Worm (Caenorhabditis elegans) whole organism, late embryonic: Measurements from ENCODE around the gene cyp-34A6.

ENCODE experiments used
- F13H6.1 ChIP-seq: sonication (generic microtip); optimal IDR thresholded peaks from 2 replicates; lab custom pipeline; 2016; ENCODE audit warnings: missing genetic modification characterization, missing compliant biosample characterization
- K02D7.2 ChIP-seq: sonication (generic microtip); optimal IDR thresholded peaks from 2 replicates; lab custom pipeline; 2017; ENCODE audit warnings: mild to moderate bottlenecking, missing genetic modification characterization, missing compliant biosample characterization
- K09A11.1 ChIP-seq: sonication (generic microtip); optimal IDR thresholded peaks from 2 replicates; lab custom pipeline; 2017; ENCODE audit warnings: antibody characterized with exemption, mild to moderate bottlenecking, missing genetic modification characterization, missing compliant biosample characterization; ENCODE audit not compliant: insufficient read depth
- T23F11.4 ChIP-seq: fragments of 200-800 bp; sonication (Bioruptor generic); optimal IDR thresholded peaks from 2 replicates; lab custom pipeline; 2018; ENCODE audit warnings: mild to moderate bottlenecking, missing genetic modification characterization, missing compliant biosample characterization
- ama-1 ChIP-seq: fragments of 150-350 bp; optimal IDR thresholded peaks from 2 replicates; lab custom pipeline; 2014
- ceh-30 ChIP-seq: fragments of 150-350 bp; optimal IDR thresholded peaks from 2 replicates; lab custom pipeline; 2014; ENCODE audit warnings: missing biosample characterization, missing genetic modification characterization
- ceh-31 ChIP-seq: sonication (generic microtip); optimal IDR thresholded peaks from 2 replicates; lab custom pipeline; 2016; ENCODE audit warnings: missing genetic modification characterization, missing compliant biosample characterization
- ceh-48 ChIP-seq: sonication (generic microtip); optimal IDR thresholded peaks from 2 replicates; lab custom pipeline; 2016; ENCODE audit warnings: missing genetic modification characterization, inconsistent platforms, missing compliant biosample characterization
- dmd-4 ChIP-seq: sonication (generic microtip); optimal IDR thresholded peaks from 2 replicates; lab custom pipeline; 2016; ENCODE audit warnings: borderline replicate concordance, missing genetic modification characterization, missing compliant biosample characterization
- elt-2 ChIP-seq: sonication (generic microtip); optimal IDR thresholded peaks from 2 replicates; lab custom pipeline; 2016; ENCODE audit warnings: missing genetic modification reagents, missing genetic modification characterization, missing compliant biosample characterization
- ets-4 ChIP-seq: sonication (generic microtip); optimal IDR thresholded peaks from 2 replicates; lab custom pipeline; 2016; ENCODE audit warnings: missing genetic modification characterization, missing compliant biosample characterization
- eyg-1 ChIP-seq: sonication (generic microtip); optimal IDR thresholded peaks from 2 replicates; lab custom pipeline; 2016; ENCODE audit warnings: missing genotype, missing genetic modification characterization, missing compliant biosample characterization
- fax-1 ChIP-seq: sonication (generic microtip); optimal IDR thresholded peaks from 2 replicates; lab custom pipeline; 2016; ENCODE audit warnings: missing genotype, missing genetic modification characterization, missing compliant biosample characterization
- fkh-6 ChIP-seq: sonication (generic microtip); optimal IDR thresholded peaks from 2 replicates; lab custom pipeline; 2016; ENCODE audit warnings: missing genetic modification characterization, missing compliant biosample characterization
- gmeb-2 ChIP-seq: sonication (generic microtip); optimal IDR thresholded peaks from 2 replicates; lab custom pipeline; 2016; ENCODE audit warnings: missing genetic modification characterization, inconsistent platforms, missing compliant biosample characterization
- hlh-30 ChIP-seq: sonication (generic microtip); optimal IDR thresholded peaks from 2 replicates; lab custom pipeline; 2017; ENCODE audit warnings: antibody characterized with exemption, missing genetic modification characterization, missing compliant biosample characterization; ENCODE audit not compliant: insufficient read depth
- lim-6 ChIP-seq: sonication (generic microtip); optimal IDR thresholded peaks from 2 replicates; lab custom pipeline; 2016; ENCODE audit warnings: missing genetic modification characterization, missing compliant biosample characterization
- madf-2 ChIP-seq: sonication (generic microtip); optimal IDR thresholded peaks from 2 replicates; lab custom pipeline; 2017; ENCODE audit warnings: missing genetic modification characterization, missing compliant biosample characterization
- nfya-1 ChIP-seq: sonication (generic microtip); optimal IDR thresholded peaks from 2 replicates; lab custom pipeline; 2017; ENCODE audit warnings: missing genetic modification characterization, mild to moderate bottlenecking, missing compliant biosample characterization, antibody characterized with exemption, moderate library complexity
- nhr-232 ChIP-seq: sonication (generic microtip); optimal IDR thresholded peaks from 2 replicates; lab custom pipeline; 2016; ENCODE audit warnings: missing genetic modification characterization, missing compliant biosample characterization
- npax-4 ChIP-seq: sonication (generic microtip); optimal IDR thresholded peaks from 2 replicates; lab custom pipeline; 2016; ENCODE audit warnings: missing genetic modification characterization, missing compliant biosample characterization
- odd-2 ChIP-seq: sonication (generic microtip); optimal IDR thresholded peaks from 2 replicates; lab custom pipeline; 2017; ENCODE audit warnings: antibody characterized with exemption, mild to moderate bottlenecking, missing genetic modification characterization, missing compliant biosample characterization
- pax-1 ChIP-seq: fragments of 150-350 bp; optimal IDR thresholded peaks from 2 replicates; lab custom pipeline; 2014; ENCODE audit warnings: missing biosample characterization, missing genetic modification characterization
- pha-2 ChIP-seq: sonication (generic microtip); optimal IDR thresholded peaks from 2 replicates; lab custom pipeline; 2017; ENCODE audit warnings: mild to moderate bottlenecking, missing genetic modification characterization, missing compliant biosample characterization
- pha-4 ChIP-seq: fragments of 150-350 bp; optimal IDR thresholded peaks from 2 replicates; lab custom pipeline; 2018; ENCODE audit warnings: missing biosample characterization, missing genetic modification reagents, missing genetic modification characterization
- pros-1 ChIP-seq: fragments of 150-350 bp; optimal IDR thresholded peaks from 2 replicates; lab custom pipeline; 2014; ENCODE audit warnings: missing biosample characterization, missing genetic modification reagents, missing genetic modification characterization
- ref-2 ChIP-seq: sonication (generic microtip); optimal IDR thresholded peaks from 2 replicates; lab custom pipeline; 2016; ENCODE audit warnings: missing genetic modification characterization, missing compliant biosample characterization
- sdc-2 ChIP-seq: sonication (generic microtip); optimal IDR thresholded peaks from 2 replicates; lab custom pipeline; 2016; ENCODE audit warnings: missing genotype, missing genetic modification characterization, missing compliant biosample characterization
- sox-2 ChIP-seq: fragments of 200-800 bp; sonication (Bioruptor generic); IDR thresholded peaks from 2 replicates; pipeline ENCODE4 v1.3.6; 2022; ENCODE audit warnings: missing genetic modification reagents, missing genetic modification characterization, missing compliant biosample characterization
- sox-4 ChIP-seq: sonication (generic microtip); optimal IDR thresholded peaks from 2 replicates; lab custom pipeline; 2017; ENCODE audit warnings: mild to moderate bottlenecking, missing genetic modification characterization, inconsistent platforms, missing compliant biosample characterization
- tbx-7 ChIP-seq: sonication (generic microtip); optimal IDR thresholded peaks from 2 replicates; lab custom pipeline; 2016; ENCODE audit warnings: missing genotype, missing genetic modification characterization, missing compliant biosample characterization
- ttx-3 ChIP-seq: sonication (generic microtip); optimal IDR thresholded peaks from 2 replicates; lab custom pipeline; 2016; ENCODE audit warnings: missing genetic modification reagents, missing genetic modification characterization, missing compliant biosample characterization
- unc-3 ChIP-seq, 2 experiments: fragments of 200-800 bp in 1 of 2; sonication (Bioruptor generic) in 1 of 2; sonication (generic microtip) in 1 of 2; conservative IDR thresholded peaks in 1 of 2; optimal IDR thresholded peaks in 1 of 2; 2 replicates each; pipeline versions ENCODE4 v1.3.6 to Lab custom; 2016 to 2022; ENCODE audit warnings: missing compliant biosample characterization in 2 of 2, missing genetic modification characterization in 2 of 2, missing genetic modification reagents in 1 of 2
- unc-42 ChIP-seq: sonication (generic microtip); optimal IDR thresholded peaks from 2 replicates; lab custom pipeline; 2016; ENCODE audit warnings: missing genotype, missing genetic modification characterization, missing compliant biosample characterization
- unc-86 ChIP-seq: sonication (generic microtip); optimal IDR thresholded peaks from 2 replicates; lab custom pipeline; 2016; ENCODE audit warnings: missing genetic modification characterization, missing compliant biosample characterization

The cyp-34A6 gene

ce11 chrV:3938789-3939188 is 22.3 kb downstream of the cyp-34A6 start, which contains the start of gene cyp-35B1:
TSS of gene cyp-35B1 (plus strand) at chrV:3939032.
- TF ChIP-seq K02D7.2 (tag; lab: Kevin White, UChicago) (no peak), unc-86 (tag; lab: Kevin White, UChicago) (no peak), pha-4 (tag; lab: Kevin White, UChicago) (no peak), gmeb-2 (tag; lab: Kevin White, UChicago) (no peak), eyg-1 (tag; lab: Kevin White, UChicago) (no peak), ama-1 (lab: Kevin White, UChicago) (no peak)

ce11 chrV:3935892-3936478 is 25.1 kb downstream of the cyp-34A6 start, which contains the start of gene cyp-35A5:
TSS of gene cyp-35A5 (plus strand) at chrV:3936326.
- TF ChIP-seq elt-2 (peak; percentile 79), madf-2 (tag; lab: Kevin White, UChicago) (no peak), sox-4 (tag; lab: Kevin White, UChicago) (no peak), ceh-30 (tag; lab: Kevin White, UChicago) (no peak), hlh-30 (tag; lab: Kevin White, UChicago) (no peak), pha-2 (tag; lab: Kevin White, UChicago) (no peak), ttx-3 (tag; lab: Kevin White, UChicago) (no peak), unc-3 (GFP tag; conservative IDR thresholded peaks at IDR 0.05; lab: Robert Waterston, UW) (no peak), unc-3 (tag; optimal IDR thresholded peaks at IDR 0.05; lab: Kevin White, UChicago) (no peak), sox-2 (GFP tag; lab: Robert Waterston, UW) (no peak)

- TF ChIP-seq nfya-1 (tag; lab: Kevin White, UChicago) (no peak), lim-6 (tag; lab: Kevin White, UChicago) (no peak), tbx-7 (no peak), pros-1 (no peak), elt-2 (no peak), fax-1 (tag; lab: Kevin White, UChicago) (no peak), pax-1 (tag; lab: Kevin White, UChicago) (no peak), ref-2 (tag; lab: Kevin White, UChicago) (no peak), eyg-1 (tag; lab: Kevin White, UChicago) (no peak), ceh-48 (tag; lab: Kevin White, UChicago) (no peak), sdc-2 (tag; lab: Kevin White, UChicago) (no peak), K09A11.1 (tag; lab: Kevin White, UChicago) (no peak), dmd-4 (no peak), pha-2 (tag; lab: Kevin White, UChicago) (no peak), gmeb-2 (tag; lab: Kevin White, UChicago) (no peak), pha-4 (tag; lab: Kevin White, UChicago) (no peak), unc-86 (tag; lab: Kevin White, UChicago) (no peak)
Measured at ce11 chrV:3931326-3931725, 29.8 kb downstream of the cyp-34A6 start, which contains the start of gene srx-63. TSS of gene srx-63 (plus strand) at chrV:3931626.

- no peak for TF ChIP-seq T23F11.4 (GFP tag; lab: Kevin White, UChicago)
- no peak for TF ChIP-seq fkh-6 (tag; lab: Kevin White, UChicago)
- TF ChIP-seq unc-86 (tag; lab: Kevin White, UChicago), result no peak
- TF ChIP-seq ceh-31 (tag; lab: Kevin White, UChicago), result no peak
- TF ChIP-seq pax-1 (tag; lab: Kevin White, UChicago), result no peak
- TF ChIP-seq F13H6.1, result no peak
- TF ChIP-seq ets-4 (tag; lab: Kevin White, UChicago), result no peak
- TF ChIP-seq ama-1 (lab: Kevin White, UChicago), result no peak
- TF ChIP-seq K09A11.1 (tag; lab: Kevin White, UChicago), result no peak
- no peak for TF ChIP-seq pha-2 (tag; lab: Kevin White, UChicago)
- no peak for TF ChIP-seq unc-42 (tag; lab: Kevin White, UChicago)
- TF ChIP-seq odd-2 (tag; lab: Kevin White, UChicago), result no peak
- no peak for TF ChIP-seq npax-4 (tag; lab: Kevin White, UChicago)
- no peak for TF ChIP-seq ttx-3 (tag; lab: Kevin White, UChicago)
- TF ChIP-seq nhr-232 (tag; lab: Kevin White, UChicago), result no peak
Measured at ce11 chrV:3929099-3929498, 32.0 kb downstream of the cyp-34A6 start, which contains the start of gene srx-64. TSS of gene srx-64 (plus strand) at chrV:3929399.
